Worm (Caenorhabditis elegans) whole organism, L4/young adult: ENCODE results near the gene gpr-2.

Experiments used
- W03F9.2 ChIP-seq: fragments of 150-350 bp; optimal IDR thresholded peaks from 2 replicates; lab custom pipeline; 2014; ENCODE audit warnings: missing biosample characterization, missing genetic modification characterization
- dao-5 ChIP-seq: sonication (generic microtip); optimal IDR thresholded peaks from 2 replicates; lab custom pipeline; 2016; ENCODE audit warnings: missing genotype, missing genetic modification characterization, moderate library complexity, missing compliant biosample characterization
- him-1 ChIP-seq: sonication (generic microtip); optimal IDR thresholded peaks from 2 replicates; lab custom pipeline; 2016; ENCODE audit warnings: missing genotype, missing genetic modification reagents, missing genetic modification characterization, missing compliant biosample characterization

DNA sequence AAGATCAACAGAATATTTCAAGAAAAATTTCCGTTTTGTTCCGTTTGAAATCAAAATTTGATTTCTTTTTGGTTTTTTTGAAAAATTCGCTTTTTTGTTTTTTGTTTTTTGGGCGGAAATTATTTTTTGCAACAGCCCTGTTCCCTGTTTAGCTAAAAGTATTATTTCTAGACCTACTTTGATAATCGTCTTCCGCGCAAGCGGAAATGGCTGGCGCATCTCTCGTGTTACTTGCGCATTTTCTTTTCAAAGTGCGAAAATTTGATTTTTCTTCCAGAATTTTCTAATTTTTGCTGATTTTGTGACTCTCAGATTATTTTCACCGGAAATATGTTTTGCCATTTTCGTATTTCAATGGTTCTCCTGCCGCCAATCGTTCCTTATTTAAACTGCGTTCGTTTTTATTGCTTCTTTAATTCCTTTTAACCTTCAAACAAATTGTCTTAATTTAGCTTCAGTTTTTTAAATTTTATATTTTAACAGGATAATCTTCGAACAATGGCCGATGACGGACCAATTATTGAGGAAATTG, 40.7 kb upstream of the gpr-2 start, which contains the start of gene cpar-1:
- TF ChIP-seq dao-5: no peak
- no peak for TF ChIP-seq him-1 (tag; lab: Kevin White, UChicago)
- no peak for TF ChIP-seq W03F9.2
